Fruit fly (Drosophila melanogaster): ENCODE data around the gene Ero1L.

dm6 chr3L:4157852-4158251 is 12.4 kb upstream of the Ero1L start:
- TF ChIP-seq CG8478 (optimal IDR thresholded peaks at IDR 0.05) (no peak), CTCF (optimal IDR thresholded peaks at IDR 0.05) (no peak)

All from S2 (cell line).